Fruit fly (Drosophila melanogaster) whole organism, prepupa: ENCODE measurements around the gene Cyp311a1.

Source experiments
- Blimp-1 ChIP-seq: fragments of 200-800 bp; sonication (Bioruptor generic); optimal IDR thresholded peaks from 3 replicates; lab custom pipeline; 2017; ENCODE audit warnings: missing biosample characterization, missing genetic modification characterization, mild to moderate bottlenecking, moderate library complexity, missing genetic modification reagents
- CG10631 ChIP-seq: fragments of 200-800 bp; sonication (Bioruptor generic); optimal IDR thresholded peaks from 2 replicates; lab custom pipeline; 2016; ENCODE audit warnings: missing biosample characterization, missing genetic modification characterization
- CG10669 ChIP-seq: fragments of 200-800 bp; sonication (Bioruptor generic); optimal IDR thresholded peaks from 3 replicates; lab custom pipeline; 2018; ENCODE audit warnings: missing biosample characterization, mild to moderate bottlenecking, missing genetic modification characterization, moderate library complexity
- CG11294 ChIP-seq: fragments of 200-800 bp; sonication (Bioruptor generic); IDR thresholded peaks from 2 replicates; pipeline ENCODE4 v1.3.6; 2022; ENCODE audit warnings: missing biosample characterization, missing genetic modification characterization
- CG11762 ChIP-seq: fragments of 200-800 bp; sonication (Bioruptor generic); optimal IDR thresholded peaks from 3 replicates; lab custom pipeline; 2016; ENCODE audit warnings: missing biosample characterization, missing genetic modification characterization; ENCODE audit not compliant: insufficient read depth
- CG11902 ChIP-seq: fragments of 200-800 bp; sonication (Bioruptor generic); optimal IDR thresholded peaks from 3 replicates; lab custom pipeline; 2016; ENCODE audit warnings: missing biosample characterization, missing genetic modification characterization
- CG1621 ChIP-seq: fragments of 200-800 bp; sonication (Bioruptor generic); optimal IDR thresholded peaks from 3 replicates; lab custom pipeline; 2018; ENCODE audit warnings: missing biosample characterization, mild to moderate bottlenecking, missing genetic modification characterization
- CG16779 ChIP-seq: fragments of 200-800 bp; sonication (Bioruptor generic); optimal IDR thresholded peaks from 3 replicates; lab custom pipeline; 2017; ENCODE audit warnings: missing biosample characterization, mild to moderate bottlenecking, missing genetic modification characterization
- CG3032 ChIP-seq: fragments of 200-800 bp; optimal IDR thresholded peaks from 2 replicates; lab custom pipeline; 2019; ENCODE audit warnings: missing biosample characterization, mild to moderate bottlenecking, missing genetic modification characterization, moderate library complexity
- CG31627 ChIP-seq: fragments of 200-800 bp; sonication (Bioruptor generic); optimal IDR thresholded peaks from 3 replicates; lab custom pipeline; 2016; ENCODE audit warnings: missing biosample characterization, missing genetic modification characterization
- CG3919 ChIP-seq: fragments of 200-800 bp; sonication (Bioruptor generic); optimal IDR thresholded peaks from 3 replicates; lab custom pipeline; 2016; ENCODE audit warnings: missing biosample characterization, missing genetic modification characterization
- CG6276 ChIP-seq: fragments of 200-800 bp; sonication (Bioruptor generic); optimal IDR thresholded peaks from 2 replicates; lab custom pipeline; 2017; ENCODE audit warnings: missing biosample characterization, mild to moderate bottlenecking, missing genetic modification characterization
- CG6808 ChIP-seq: fragments of 200-800 bp; sonication (Bioruptor generic); optimal IDR thresholded peaks from 3 replicates; lab custom pipeline; 2017; ENCODE audit warnings: missing biosample characterization, missing genetic modification characterization, mild to moderate bottlenecking, moderate library complexity, missing genetic modification reagents
- CG6854 ChIP-seq: fragments of 200-800 bp; sonication (Bioruptor generic); optimal IDR thresholded peaks from 2 replicates; lab custom pipeline; 2017; ENCODE audit warnings: missing biosample characterization, mild to moderate bottlenecking, missing genetic modification characterization
- CG8319 ChIP-seq: fragments of 200-800 bp; sonication (Bioruptor generic); optimal IDR thresholded peaks from 3 replicates; lab custom pipeline; 2016; ENCODE audit warnings: missing biosample characterization, missing genetic modification characterization
- CG9139 ChIP-seq: fragments of 200-800 bp; sonication (Bioruptor generic); optimal IDR thresholded peaks from 3 replicates; lab custom pipeline; 2017; ENCODE audit warnings: missing biosample characterization, mild to moderate bottlenecking, missing genetic modification characterization
- Eip75B ChIP-seq: fragments of 200-800 bp; sonication (Bioruptor generic); optimal IDR thresholded peaks from 3 replicates; lab custom pipeline; 2016; ENCODE audit warnings: missing biosample characterization, missing genetic modification characterization
- Eip78C ChIP-seq: fragments of 200-800 bp; sonication (Bioruptor generic); peaks from one replicate; lab custom pipeline; 2016; ENCODE audit warnings: missing biosample characterization, missing genetic modification characterization
- Ets21C ChIP-seq: fragments of 200-800 bp; sonication (Bioruptor generic); optimal IDR thresholded peaks from 3 replicates; lab custom pipeline; 2016; ENCODE audit warnings: missing biosample characterization, missing genetic modification characterization
- Ets96B ChIP-seq: fragments of 200-800 bp; optimal IDR thresholded peaks from 2 replicates; lab custom pipeline; 2019; ENCODE audit warnings: missing biosample characterization, mild to moderate bottlenecking, missing genetic modification characterization, moderate library complexity
- Gug ChIP-seq: fragments of 200-800 bp; sonication (Bioruptor generic); IDR thresholded peaks from 2 replicates; pipeline ENCODE4 v1.3.6; 2022; ENCODE audit warnings: missing biosample characterization, missing genetic modification characterization
- Hr38 ChIP-seq: sonication (Bioruptor generic); optimal IDR thresholded peaks from 2 replicates; lab custom pipeline; 2016; ENCODE audit warnings: missing biosample characterization, missing genetic modification characterization
- Hr39 ChIP-seq: fragments of 200-800 bp; sonication (Bioruptor generic); optimal IDR thresholded peaks from 2 replicates; lab custom pipeline; 2016; ENCODE audit warnings: missing biosample characterization, missing genetic modification characterization
- Lpt ChIP-seq: fragments of 200-800 bp; sonication (Bioruptor generic); optimal IDR thresholded peaks from 3 replicates; lab custom pipeline; 2016; ENCODE audit warnings: missing biosample characterization, missing genetic modification characterization
- Met ChIP-seq: fragments of 200-800 bp; sonication (Bioruptor generic); optimal IDR thresholded peaks from 3 replicates; lab custom pipeline; 2016; ENCODE audit warnings: missing biosample characterization, missing genetic modification characterization
- OdsH ChIP-seq: fragments of 200-800 bp; sonication (Bioruptor generic); optimal IDR thresholded peaks from 3 replicates; lab custom pipeline; 2016; ENCODE audit warnings: missing biosample characterization, missing genetic modification characterization
- Sox102F ChIP-seq: fragments of 200-800 bp; sonication (Bioruptor generic); optimal IDR thresholded peaks from 2 replicates; lab custom pipeline; 2016; ENCODE audit warnings: missing biosample characterization, mild to moderate bottlenecking, missing genetic modification characterization
- achi ChIP-seq: fragments of 200-800 bp; sonication (Bioruptor generic); optimal IDR thresholded peaks from 3 replicates; lab custom pipeline; 2016; ENCODE audit warnings: missing biosample characterization, missing genetic modification characterization
- acj6 ChIP-seq: fragments of 200-800 bp; sonication (Bioruptor generic); optimal IDR thresholded peaks from 3 replicates; lab custom pipeline; 2016; ENCODE audit warnings: missing biosample characterization, missing genetic modification characterization
- cyc ChIP-seq: fragments of 200-800 bp; sonication (Bioruptor generic); optimal IDR thresholded peaks from 3 replicates; lab custom pipeline; 2016; ENCODE audit warnings: missing biosample characterization, missing genetic modification characterization
- dac ChIP-seq: fragments of 200-800 bp; sonication (Bioruptor generic); optimal IDR thresholded peaks from 2 replicates; lab custom pipeline; 2017; ENCODE audit warnings: missing biosample characterization, mild to moderate bottlenecking, missing genetic modification characterization
- eg ChIP-seq: fragments of 200-800 bp; sonication (Bioruptor generic); IDR thresholded peaks from 3 replicates; pipeline ENCODE4 v1.3.6; 2022; ENCODE audit warnings: missing biosample characterization, missing genetic modification characterization
- esn ChIP-seq: fragments of 200-800 bp; sonication (Bioruptor generic); optimal IDR thresholded peaks from 2 replicates; lab custom pipeline; 2016; ENCODE audit warnings: missing biosample characterization, mild to moderate bottlenecking, missing genetic modification characterization, moderate library complexity
- fd59A ChIP-seq: fragments of 200-800 bp; sonication (Bioruptor generic); optimal IDR thresholded peaks from 2 replicates; lab custom pipeline; 2017; ENCODE audit warnings: missing biosample characterization, mild to moderate bottlenecking, missing genetic modification characterization, missing genetic modification reagents
- net ChIP-seq: fragments of 200-800 bp; sonication (Bioruptor generic); optimal IDR thresholded peaks from 3 replicates; lab custom pipeline; 2016; ENCODE audit warnings: missing biosample characterization, missing genetic modification characterization
- pdm3 ChIP-seq: fragments of 200-800 bp; sonication (Bioruptor generic); optimal IDR thresholded peaks from 3 replicates; lab custom pipeline; 2016; ENCODE audit warnings: missing biosample characterization, missing genetic modification characterization
- spab ChIP-seq: fragments of 200-800 bp; sonication (Bioruptor generic); optimal IDR thresholded peaks from 2 replicates; lab custom pipeline; 2017; ENCODE audit warnings: missing biosample characterization, mild to moderate bottlenecking, missing genetic modification characterization, missing genetic modification reagents
- ss ChIP-seq, 2 experiments: fragments of 200-800 bp; sonication (Bioruptor generic); optimal IDR thresholded peaks; 2 replicates in 1 of 2; 3 replicates in 1 of 2; lab custom pipeline; 2017 to 2018; ENCODE audit warnings: mild to moderate bottlenecking in 2 of 2, missing biosample characterization in 2 of 2, missing genetic modification characterization in 2 of 2, moderate library complexity in 1 of 2
- svp ChIP-seq: fragments of 200-800 bp; sonication (Bioruptor generic); peaks from one replicate; lab custom pipeline; 2016; ENCODE audit warnings: missing biosample characterization, missing genetic modification characterization
- topi ChIP-seq: fragments of 200-800 bp; sonication (Bioruptor generic); optimal IDR thresholded peaks from 3 replicates; lab custom pipeline; 2016; ENCODE audit warnings: missing biosample characterization, missing genetic modification characterization

The Cyp311a1 gene

dm6 chrX:12076243-12076642 lies 45.0 kb upstream of the Cyp311a1 start (continued):
- no peak for TF ChIP-seq Ets21C
- TF ChIP-seq CG11762 (GFP tag; lab: Kevin White, UChicago), result no peak
- peak; percentile 19 for TF ChIP-seq CG3032 (tag; lab: Kevin White, UChicago)
- no peak for TF ChIP-seq CG9139 (GFP tag; lab: Kevin White, UChicago)
- TF ChIP-seq Hr39 (GFP tag; lab: Kevin White, UChicago), result no peak
- peak; percentile 5 for TF ChIP-seq CG10631 (GFP tag; lab: Kevin White, UChicago)
- peak; percentile 62 for TF ChIP-seq Eip78C
- TF ChIP-seq CG6276 (GFP tag; lab: Kevin White, UChicago), result no peak
- TF ChIP-seq Sox102F (GFP tag; lab: Kevin White, UChicago), result no peak
- peak; percentile 13 for TF ChIP-seq achi (GFP tag; lab: Kevin White, UChicago)
- TF ChIP-seq CG11294 (GFP tag; lab: Robert Waterston, UW), result no peak
- no peak for TF ChIP-seq net (GFP tag; lab: Kevin White, UChicago)
- no peak for TF ChIP-seq esn

DNA sequence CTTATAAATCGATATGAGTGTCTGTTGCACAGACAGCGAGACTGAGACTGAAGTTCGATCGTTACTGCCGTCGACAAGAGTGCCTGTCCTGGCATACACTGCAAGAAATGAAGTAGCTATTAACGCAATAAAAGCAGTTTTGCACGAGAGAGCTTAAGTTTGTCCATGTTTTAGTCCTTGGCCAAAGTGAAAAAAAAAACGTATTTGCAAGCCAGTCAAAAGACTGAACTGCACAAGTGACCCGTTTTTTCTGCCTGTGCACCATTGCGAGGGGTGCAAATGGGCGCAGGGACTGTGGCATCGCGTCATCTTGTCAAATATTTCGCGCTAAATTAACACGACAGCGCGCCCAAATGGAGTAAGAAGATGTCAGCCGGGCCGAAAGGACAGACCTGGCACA lies 44.3 kb upstream of the Cyp311a1 start:
- TF ChIP-seq ss (GFP tag; optimal IDR thresholded peaks at IDR 0.05; lab: Kevin White, UChicago) (peak in 1 of 2 experiments; percentile 10), CG6808 (GFP tag; lab: Kevin White, UChicago) (no peak), CG31627 (peak; percentile 36), esn (peak; percentile 26), acj6 (peak; percentile 5), CG6854 (GFP tag; lab: Kevin White, UChicago) (no peak), topi (GFP tag; lab: Kevin White, UChicago) (peak; percentile 12), CG10631 (GFP tag; lab: Kevin White, UChicago) (peak; percentile 21), Ets21C (no peak), eg (GFP tag; lab: Robert Waterston, UW) (peak; percentile 46; the same call in 1 of the 3 replicates), cyc (GFP tag; lab: Kevin White, UChicago) (peak; percentile 22), Blimp-1 (GFP tag; lab: Kevin White, UChicago) (no peak), Met (peak; percentile 3), CG10669 (GFP tag; lab: Kevin White, UChicago) (peak; percentile 30), Lpt (GFP tag; lab: Kevin White, UChicago) (no peak), Hr39 (GFP tag; lab: Kevin White, UChicago) (peak; percentile 21), CG1621 (peak; percentile 13), svp (peak; percentile 58), Eip78C (peak; percentile 48), fd59A (GFP tag; lab: Kevin White, UChicago) (no peak), pdm3 (GFP tag; lab: Kevin White, UChicago) (peak; percentile 32), spab (GFP tag; lab: Kevin White, UChicago) (peak; percentile 10), CG6276 (GFP tag; lab: Kevin White, UChicago) (no peak), Eip75B (GFP tag; lab: Kevin White, UChicago) (no peak)
- TF ChIP-seq, all 60 proteins: peak for 16

DNA sequence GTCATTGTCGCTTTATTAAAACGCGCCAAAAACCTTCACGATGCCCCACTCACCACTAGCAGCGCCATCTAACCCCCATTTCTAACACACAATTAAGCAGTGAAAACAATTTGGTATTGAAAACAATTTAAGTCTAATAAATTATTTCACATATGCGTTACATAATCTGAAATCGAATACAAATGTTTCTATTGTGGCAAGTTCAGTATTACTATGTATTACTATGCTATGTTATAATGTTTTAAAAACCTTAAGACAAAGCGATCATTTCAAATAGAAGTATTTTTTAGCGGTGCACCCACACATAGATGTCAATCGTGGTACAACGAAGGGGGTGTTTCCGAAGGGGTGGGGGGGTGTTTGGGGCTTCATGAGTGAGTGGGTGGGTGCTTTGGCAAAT lies 42.4 kb upstream of the Cyp311a1 start:
- TF ChIP-seq Hr39 (GFP tag; lab: Kevin White, UChicago), result no peak
- TF ChIP-seq Eip78C, result peak; percentile 39
- no peak for TF ChIP-seq Eip75B (GFP tag; lab: Kevin White, UChicago)
- TF ChIP-seq Ets96B (tag; lab: Kevin White, UChicago), result peak; percentile 4
- peak; percentile 10 for TF ChIP-seq CG10669 (GFP tag; lab: Kevin White, UChicago)
- peak; percentile 32 for TF ChIP-seq svp
- no peak for TF ChIP-seq CG3032 (tag; lab: Kevin White, UChicago)

DNA sequence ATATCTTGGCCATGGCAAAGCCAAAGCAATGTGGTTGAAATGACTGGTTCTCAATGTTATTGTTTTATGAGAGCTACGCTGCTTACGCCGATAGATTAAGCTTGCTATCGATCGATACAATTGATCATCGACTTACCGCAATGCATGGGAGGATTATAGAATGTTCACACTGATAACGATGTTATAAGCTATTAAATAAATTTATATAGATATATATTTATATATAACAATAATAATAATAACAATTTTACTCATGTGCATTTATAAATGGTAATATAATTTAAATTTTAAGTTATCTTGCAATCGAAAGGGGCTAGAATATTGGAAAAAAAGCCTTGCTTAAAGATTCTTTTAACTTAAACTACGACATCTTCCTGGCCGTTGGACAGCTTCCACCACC lies 41.5 kb upstream of the Cyp311a1 start, which contains the start of gene moon:
Gene moon, minus strand, starts transcription at position 101 of the 400 bp plus-strand sequence.
- TF ChIP-seq CG1621, result no peak
- TF ChIP-seq CG6808 (GFP tag; lab: Kevin White, UChicago), result no peak
- TF ChIP-seq Hr38 (GFP tag; lab: Kevin White, UChicago), result no peak
- TF ChIP-seq CG11902 (GFP tag; lab: Kevin White, UChicago), result no peak
- TF ChIP-seq pdm3 (GFP tag; lab: Kevin White, UChicago), result no peak
- TF ChIP-seq dac, result no peak
- no peak for TF ChIP-seq CG9139 (GFP tag; lab: Kevin White, UChicago)
- TF ChIP-seq CG8319, result no peak
- TF ChIP-seq Met, result no peak
- no peak for TF ChIP-seq CG3919 (GFP tag; lab: Kevin White, UChicago)
- TF ChIP-seq OdsH (GFP tag; lab: Kevin White, UChicago), result no peak
- TF ChIP-seq CG16779, result no peak
- no peak for TF ChIP-seq Hr39 (GFP tag; lab: Kevin White, UChicago)
- TF ChIP-seq eg (GFP tag; lab: Robert Waterston, UW), result no peak
- no peak for TF ChIP-seq Gug (GFP tag; lab: Robert Waterston, UW)
- no peak for TF ChIP-seq Lpt (GFP tag; lab: Kevin White, UChicago)
- TF ChIP-seq CG11294 (GFP tag; lab: Robert Waterston, UW), result no peak
- TF ChIP-seq, all 60 proteins: peak for 0
